Fruit fly (Drosophila melanogaster) whole organism, embryonic: ENCODE measurements around the gene CG11378.

Experiments
- Mad ChIP-seq: fragments of 200-800 bp; sonication (Bioruptor generic); optimal IDR thresholded peaks from 2 replicates; lab custom pipeline; 2016; ENCODE audit warnings: missing biosample characterization, missing genetic modification characterization
- Sin3A ChIP-seq: fragments of >200 bp; optimal IDR thresholded peaks from 2 replicates; lab custom pipeline; 2018
- ap ChIP-seq: fragments of 200-800 bp; sonication (Bioruptor generic); IDR thresholded peaks from 2 replicates; pipeline ENCODE4 v1.3.6; 2022; ENCODE audit warnings: missing biosample characterization, missing genetic modification characterization
- az2 ChIP-seq: fragments of 200-800 bp; sonication (Bioruptor generic); optimal IDR thresholded peaks from 3 replicates; lab custom pipeline; 2016; ENCODE audit warnings: missing biosample characterization, missing genetic modification characterization
- toy ChIP-seq: fragments of 200-800 bp; sonication (Bioruptor generic); IDR thresholded peaks from 2 replicates; pipeline ENCODE4 v1.3.6; 2022; ENCODE audit warnings: missing biosample characterization, missing genetic modification characterization

DNA sequence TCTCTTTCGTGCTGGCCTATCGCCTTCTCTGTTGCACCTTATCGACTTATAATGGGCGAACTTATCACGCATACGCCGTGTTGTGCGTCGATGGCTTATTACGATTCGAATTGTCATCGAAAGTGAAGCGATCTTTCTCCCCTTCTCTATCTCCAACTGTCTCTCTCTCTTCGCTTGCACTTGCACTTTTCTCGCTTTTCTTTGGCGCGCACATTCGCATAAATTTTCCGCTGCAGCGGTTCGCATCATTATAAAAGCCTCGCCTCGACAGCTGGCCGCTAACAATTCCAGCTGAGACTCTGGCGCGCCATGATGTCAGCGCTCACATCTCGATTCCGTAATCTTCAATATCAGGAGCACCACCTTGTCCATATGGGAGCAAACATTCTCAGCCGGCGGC, 28.6 kb downstream of the CG11378 start, which contains the start of gene CG14625:
- TF ChIP-seq ap (GFP tag; lab: Robert Waterston, UW) (no peak), toy (GFP tag; lab: Robert Waterston, UW) (no peak), Mad (GFP tag; lab: Kevin White, UChicago) (no peak), Sin3A (lab: Kevin White, UChicago) (no peak), az2 (GFP tag; lab: Kevin White, UChicago) (no peak)
